Worm (Caenorhabditis elegans): ENCODE data around the gene F31E3.12.

Gene F31E3.12

ce11 chrIII:6935269-6936017, 33.7 kb upstream of the F31E3.12 start, which contains the start of the genes F57B9.8 and coq-2:
F57B9.8 (minus strand) TSS chrIII:6935319.
coq-2 (plus strand) TSS chrIII:6935967.
- TF ChIP-seq nhr-237 (tag; optimal IDR thresholded peaks at IDR 0.05): no peak
- no peak for TF ChIP-seq ama-1 (optimal IDR thresholded peaks at IDR 0.05)
- TF ChIP-seq fkh-2 (tag; optimal IDR thresholded peaks at IDR 0.05): no peak
- TF ChIP-seq nhr-76 (tag; optimal IDR thresholded peaks at IDR 0.05): no peak
- TF ChIP-seq ztf-11 (tag; optimal IDR thresholded peaks at IDR 0.05): no peak
- TF ChIP-seq unc-39 (tag; optimal IDR thresholded peaks at IDR 0.05): no peak
- TF ChIP-seq nfya-1 (tag; optimal IDR thresholded peaks at IDR 0.05; ENCODE audit: insufficient read depth): no peak
- TF ChIP-seq elt-2 (tag; optimal IDR thresholded peaks at IDR 0.05): no peak
- TF ChIP-seq nhr-11 (tag; optimal IDR thresholded peaks at IDR 0.05): no peak
- TF ChIP-seq daf-12 (tag; optimal IDR thresholded peaks at IDR 0.05): no peak
- TF ChIP-seq egl-27 (tag; optimal IDR thresholded peaks at IDR 0.05): no peak
- no peak for TF ChIP-seq unc-62 (GFP tag; optimal IDR thresholded peaks at IDR 0.05)
- TF ChIP-seq R02D3.7 (tag; optimal IDR thresholded peaks at IDR 0.05): no peak
- TF ChIP-seq snpc-4 (tag; optimal IDR thresholded peaks at IDR 0.05): no peak
- TF ChIP-seq hmg-11 (tag; optimal IDR thresholded peaks at IDR 0.05): no peak
- TF ChIP-seq elt-3 (tag; optimal IDR thresholded peaks at IDR 0.05): no peak
- TF ChIP-seq lin-15B (tag; optimal IDR thresholded peaks at IDR 0.05): no peak
- TF ChIP-seq mdl-1 (tag; optimal IDR thresholded peaks at IDR 0.05): no peak
- no peak for TF ChIP-seq sea-2 (GFP tag; optimal IDR thresholded peaks at IDR 0.05)
- TF ChIP-seq fkh-10 (GFP tag; optimal IDR thresholded peaks at IDR 0.05): no peak

- peak; percentile 43 for TF ChIP-seq pha-4 (tag; optimal IDR thresholded peaks at IDR 0.05)
- TF ChIP-seq jun-1 (tag; optimal IDR thresholded peaks at IDR 0.05): no peak
Observed at ce11 chrIII:6939523-6939922, 29.7 kb upstream of the F31E3.12 start, which contains the start of gene F57B9.3. F57B9.3 (plus strand) TSS chrIII:6939823.

- no peak for TF ChIP-seq nhr-237 (tag; optimal IDR thresholded peaks at IDR 0.05)
- no peak for TF ChIP-seq ceh-28 (tag; optimal IDR thresholded peaks at IDR 0.05)
- TF ChIP-seq snpc-4 (tag; optimal IDR thresholded peaks at IDR 0.05): no peak
- no peak for TF ChIP-seq skn-1 (tag; optimal IDR thresholded peaks at IDR 0.05)
- no peak for TF ChIP-seq lin-39 (tag; optimal IDR thresholded peaks at IDR 0.05)
- no peak for TF ChIP-seq nhr-67 (tag; optimal IDR thresholded peaks at IDR 0.05)
- no peak for TF ChIP-seq R02D3.7 (tag; optimal IDR thresholded peaks at IDR 0.05)
- no peak for TF ChIP-seq mml-1 (tag; optimal IDR thresholded peaks at IDR 0.05)
- no peak for TF ChIP-seq eor-1 (tag; optimal IDR thresholded peaks at IDR 0.05)
- TF ChIP-seq elt-2 (tag; optimal IDR thresholded peaks at IDR 0.05): no peak
- no peak for TF ChIP-seq fkh-2 (tag; optimal IDR thresholded peaks at IDR 0.05)
- no peak for TF ChIP-seq ztf-4 (tag; optimal IDR thresholded peaks at IDR 0.05)
- no peak for TF ChIP-seq nfya-1 (tag; optimal IDR thresholded peaks at IDR 0.05; ENCODE audit: insufficient read depth)
- no peak for TF ChIP-seq nhr-25 (tag; optimal IDR thresholded peaks at IDR 0.05)
- TF ChIP-seq daf-12 (tag; optimal IDR thresholded peaks at IDR 0.05): no peak
- no peak for TF ChIP-seq tbx-2 (tag; optimal IDR thresholded peaks at IDR 0.05)
- no peak for TF ChIP-seq aly-2 (tag; optimal IDR thresholded peaks at IDR 0.05)
- no peak for TF ChIP-seq nhr-76 (tag; optimal IDR thresholded peaks at IDR 0.05)
Observed at ce11 chrIII:6945319-6945718, 23.9 kb upstream of the F31E3.12 start.

- no peak for TF ChIP-seq lin-39 (tag; optimal IDR thresholded peaks at IDR 0.05)
- no peak for TF ChIP-seq jun-1 (tag; optimal IDR thresholded peaks at IDR 0.05)
- peak; percentile 46 for TF ChIP-seq nhr-23 (tag; optimal IDR thresholded peaks at IDR 0.05)
Observed at ce11 chrIII:6945747-6946146, 23.4 kb upstream of the F31E3.12 start, which contains the start of gene abu-13. abu-13 (minus strand) TSS chrIII:6945898.

- no peak for TF ChIP-seq ZK546.5 (tag; optimal IDR thresholded peaks at IDR 0.05)
- TF ChIP-seq lsy-12 (tag; optimal IDR thresholded peaks at IDR 0.05): no peak
- no peak for TF ChIP-seq R02D3.7 (tag; optimal IDR thresholded peaks at IDR 0.05)
- no peak for TF ChIP-seq ceh-16 (tag; optimal IDR thresholded peaks at IDR 0.05)
- no peak for TF ChIP-seq pqm-1 (tag; optimal IDR thresholded peaks at IDR 0.05)
- peak; percentile 32 for TF ChIP-seq nfya-1 (tag; optimal IDR thresholded peaks at IDR 0.05; ENCODE audit: insufficient read depth)
- no peak for TF ChIP-seq nhr-25 (tag; optimal IDR thresholded peaks at IDR 0.05)
- TF ChIP-seq fkh-2 (tag; optimal IDR thresholded peaks at IDR 0.05): no peak
- no peak for TF ChIP-seq egl-27 (tag; optimal IDR thresholded peaks at IDR 0.05)
- peak; percentile 9 for TF ChIP-seq pha-4 (tag; optimal IDR thresholded peaks at IDR 0.05)
- no peak for TF ChIP-seq ceh-9 (tag; optimal IDR thresholded peaks at IDR 0.05)
Observed at ce11 chrIII:6946382-6946781, 22.8 kb upstream of the F31E3.12 start, which contains the start of gene let-711. let-711 (plus strand) TSS chrIII:6946718.
